Fruit fly (Drosophila melanogaster): ENCODE results near the gene PIG-K.

PIG-K gene

dm6 chrX:2009453-2010009 lies 367 bp upstream of the PIG-K start (continued):
- TF ChIP-seq NC2β (GFP tag; optimal IDR thresholded peaks at IDR 0.05) (peak; percentile 69), sna (GFP tag; IDR thresholded peaks at IDR 0.05; ENCODE audit: partially characterized antibody) (no peak), fd64A (GFP tag; optimal IDR thresholded peaks at IDR 0.05) (no peak), Hr3 (GFP tag; optimal IDR thresholded peaks at IDR 0.05) (peak; percentile 77), H15 (GFP tag; IDR thresholded peaks at IDR 0.05) (0 out of 3 replicates have a peak, but pooled peaks have one; percentile 23), CG4617 (GFP tag; optimal IDR thresholded peaks at IDR 0.05; ENCODE audit: borderline replicate concordance) (peak; percentile 10), hbn (GFP tag; IDR thresholded peaks at IDR 0.05; ENCODE audit: partially characterized antibody) (no peak), Six4 (GFP tag; optimal IDR thresholded peaks at IDR 0.05) (peak; percentile 44), scrt (GFP tag; optimal IDR thresholded peaks at IDR 0.05) (peak; percentile 46), pum (GFP tag; optimal IDR thresholded peaks at IDR 0.05) (peak; percentile 80), CG33213 (GFP tag; optimal IDR thresholded peaks at IDR 0.05) (peak; percentile 48), CG18764 (GFP tag; optimal IDR thresholded peaks at IDR 0.05) (peak; percentile 41), CG9215 (GFP tag; IDR thresholded peaks at IDR 0.05) (peak; percentile 60), B-H1 (GFP tag; IDR thresholded peaks at IDR 0.05) (no peak; the same call in 1 of the 3 replicates), Fer2 (tag; optimal IDR thresholded peaks at IDR 0.05) (peak; percentile 46), CG10147 (GFP tag; optimal IDR thresholded peaks at IDR 0.05) (peak; percentile 59), CG4404 (GFP tag; IDR thresholded peaks at IDR 0.05) (peak; percentile 44), MESR4 (GFP tag; optimal IDR thresholded peaks at IDR 0.05) (no peak), amos (GFP tag; IDR thresholded peaks at IDR 0.05; ENCODE audit: partially characterized antibody) (no peak), MBD-R2 (GFP tag; IDR thresholded peaks at IDR 0.05) (no peak; the same call in 1 of the 2 replicates), schlank (tag; optimal IDR thresholded peaks at IDR 0.05) (peak; percentile 15), chinmo (GFP tag; IDR thresholded peaks at IDR 0.05; ENCODE audit: partially characterized antibody) (no peak), ewg (GFP tag; optimal IDR thresholded peaks at IDR 0.05) (peak; percentile 44), Eip74EF (GFP tag; optimal IDR thresholded peaks at IDR 0.05) (peak in 1 of 2 experiments; percentile 28), HmgD (GFP tag; optimal IDR thresholded peaks at IDR 0.05) (no peak), psq (GFP tag; optimal IDR thresholded peaks at IDR 0.05) (no peak), CTCF (GFP tag; optimal IDR thresholded peaks at IDR 0.05) (peak; percentile 10), Poxn (GFP tag; IDR thresholded peaks at IDR 0.05) (0 out of 2 replicates have a peak, but pooled peaks have one; percentile 11), CG3065 (GFP tag; optimal IDR thresholded peaks at IDR 0.05) (no peak), CG1024 (GFP tag; IDR thresholded peaks at IDR 0.05) (no peak), bbx (GFP tag; IDR thresholded peaks at IDR 0.05; ENCODE audit: partially characterized antibody) (no peak), CG13775 (GFP tag; optimal IDR thresholded peaks at IDR 0.05) (peak; percentile 88), CG42726 (GFP tag; IDR thresholded peaks at IDR 0.05; ENCODE audit: partially characterized antibody) (no peak), toy (GFP tag; IDR thresholded peaks at IDR 0.05) (0 out of 2 replicates have a peak, but pooled peaks have one; percentile 11), CG9437 (GFP tag; optimal IDR thresholded peaks at IDR 0.05) (peak; percentile 85), CG15479 (GFP tag; optimal IDR thresholded peaks at IDR 0.05) (no peak), sim (GFP tag; IDR thresholded peaks at IDR 0.05) (0 out of 2 replicates have a peak, but pooled peaks have one; percentile 30), CG1529 (GFP tag; optimal IDR thresholded peaks at IDR 0.05) (peak; percentile 49), corto (GFP tag; optimal IDR thresholded peaks at IDR 0.05) (no peak), prd (optimal IDR thresholded peaks at IDR 0.05) (no peak), prd (GFP tag; IDR thresholded peaks at IDR 0.05) (peak; percentile 61), esg (GFP tag; conservative IDR thresholded peaks at IDR 0.05) (peak; percentile 60), NK7.1 (GFP tag; optimal IDR thresholded peaks at IDR 0.05) (peak; percentile 26), CG1832 (GFP tag; optimal IDR thresholded peaks at IDR 0.05) (no peak), gro (GFP tag; optimal IDR thresholded peaks at IDR 0.05) (peak; percentile 80), crc (GFP tag; optimal IDR thresholded peaks at IDR 0.05) (peak; percentile 80), lov (optimal IDR thresholded peaks at IDR 0.05) (no peak), lov (GFP tag; IDR thresholded peaks at IDR 0.05) (0 out of 3 replicates have a peak, but pooled peaks have one; percentile 12), CG11560 (tag; IDR thresholded peaks at IDR 0.05) (no peak), ato (GFP tag; IDR thresholded peaks at IDR 0.05; ENCODE audit: partially characterized antibody) (no peak)
